Fruit fly (Drosophila melanogaster): ENCODE results near the gene eIF5B.

eIF5B gene

dm6 chr3L:3394854-3395723 lies 65.7 kb downstream of the eIF5B start (continued):
- peak; percentile 47 for TF ChIP-seq CG10274 (GFP tag; optimal IDR thresholded peaks at IDR 0.05)
- peak; percentile 85 for TF ChIP-seq CG7786 (GFP tag; optimal IDR thresholded peaks at IDR 0.05)
- peak; percentile 40 for TF ChIP-seq lab (GFP tag; optimal IDR thresholded peaks at IDR 0.05)
- 0 out of 2 replicates have a peak, but pooled peaks have one; percentile 40 for TF ChIP-seq Doc2 (GFP tag; IDR thresholded peaks at IDR 0.05)
- TF ChIP-seq D19A (tag; optimal IDR thresholded peaks at IDR 0.05) = peak; percentile 78
- TF ChIP-seq odd (GFP tag; optimal IDR thresholded peaks at IDR 0.05) = peak; percentile 76
- TF ChIP-seq Sry-δ (GFP tag; optimal IDR thresholded peaks at IDR 0.05) = peak; percentile 56
- TF ChIP-seq CG4617 (GFP tag; optimal IDR thresholded peaks at IDR 0.05; ENCODE audit: borderline replicate concordance) = peak; percentile 88
- peak; percentile 82; the same call in 2 of the 3 replicates for TF ChIP-seq gce (GFP tag; IDR thresholded peaks at IDR 0.05)
- TF ChIP-seq sens (GFP tag) = peak; percentile 99
- peak; percentile 64 for TF ChIP-seq CG2199 (GFP tag; IDR thresholded peaks at IDR 0.05)
- peak; percentile 76 for TF ChIP-seq crc (GFP tag; optimal IDR thresholded peaks at IDR 0.05)
- TF ChIP-seq CG10321 (GFP tag; IDR thresholded peaks at IDR 0.05) = peak; percentile 23; the same call in 1 of the 2 replicates
- TF ChIP-seq Nf-YB (GFP tag; optimal IDR thresholded peaks at IDR 0.05) = peak; percentile 77
- TF ChIP-seq dmrt99B (tag; optimal IDR thresholded peaks at IDR 0.05) = peak; percentile 85

DNA sequence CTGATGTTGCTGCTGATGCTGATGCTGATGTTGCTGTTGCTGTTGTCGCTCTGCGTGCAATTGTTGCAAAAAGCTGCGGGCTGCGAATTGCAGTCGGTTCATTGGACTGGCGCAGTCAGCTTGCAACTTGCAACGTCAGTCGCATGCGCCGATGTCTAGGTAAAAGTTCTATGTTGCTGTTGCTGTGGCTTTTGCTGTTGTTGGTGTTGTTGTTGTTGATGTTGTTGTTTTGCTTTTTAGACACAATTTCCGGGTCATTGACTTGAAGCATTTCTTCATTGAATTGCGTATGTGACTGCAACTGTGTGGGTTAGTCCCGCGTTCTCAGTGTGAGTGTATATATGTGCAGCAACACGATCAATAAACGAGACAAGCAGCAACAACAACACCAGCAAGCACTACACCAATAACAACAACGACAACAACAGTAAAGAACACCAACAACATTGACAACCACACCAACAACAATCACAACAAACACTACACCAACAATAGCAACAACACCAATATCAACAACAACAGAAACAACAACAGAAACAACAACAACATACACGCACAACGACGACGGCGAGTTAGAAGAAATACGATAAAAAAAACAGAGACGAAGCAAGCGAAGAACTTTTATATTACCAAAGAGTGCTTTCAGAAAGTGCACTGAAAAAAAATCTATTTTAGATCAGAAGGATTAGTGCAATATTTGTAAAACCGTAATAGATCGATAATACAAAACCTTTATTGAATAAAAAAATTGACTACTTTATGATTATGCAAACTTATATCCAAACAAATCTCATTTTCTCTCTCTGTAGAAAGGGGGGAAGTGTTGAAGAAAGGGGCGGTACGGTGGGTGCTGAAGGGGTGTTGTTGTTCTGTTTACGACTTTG lies 66.6 kb downstream of the eIF5B start:
- peak; percentile 92 for TF ChIP-seq ken (GFP tag; IDR thresholded peaks at IDR 0.05)
- peak; percentile 49 for TF ChIP-seq ro (GFP tag; IDR thresholded peaks at IDR 0.05)
- no peak for TF ChIP-seq CG15073 (GFP tag; optimal IDR thresholded peaks at IDR 0.05)
- peak; percentile 38 for TF ChIP-seq CG7372 (GFP tag; IDR thresholded peaks at IDR 0.05)
- no peak for TF ChIP-seq CG9727 (GFP tag; optimal IDR thresholded peaks at IDR 0.05)
- TF ChIP-seq CG1603 (tag; optimal IDR thresholded peaks at IDR 0.05) = peak; percentile 8
- peak; percentile 58 for TF ChIP-seq dm (GFP tag; optimal IDR thresholded peaks at IDR 0.05)
- peak; percentile 90 for TF ChIP-seq CoRest (tag; optimal IDR thresholded peaks at IDR 0.05)
- TF ChIP-seq ind (GFP tag; optimal IDR thresholded peaks at IDR 0.05) = peak; percentile 68
- TF ChIP-seq Atf3 (GFP tag; optimal IDR thresholded peaks at IDR 0.05) = no peak
- TF ChIP-seq CG32767 (GFP tag; IDR thresholded peaks at IDR 0.05) = no peak
- TF ChIP-seq Oaz (GFP tag; IDR thresholded peaks at IDR 0.05) = peak; percentile 47; the same call in 1 of the 2 replicates
- TF ChIP-seq insv (GFP tag; optimal IDR thresholded peaks at IDR 0.05) = no peak
- peak; percentile 62 for TF ChIP-seq Ets65A (GFP tag)
- TF ChIP-seq gce (GFP tag; IDR thresholded peaks at IDR 0.05) = peak; percentile 86
- peak; percentile 17 for TF ChIP-seq HmgZ (tag; optimal IDR thresholded peaks at IDR 0.05)
- no peak for TF ChIP-seq Mad (GFP tag; optimal IDR thresholded peaks at IDR 0.05)
- TF ChIP-seq trem (tag; optimal IDR thresholded peaks at IDR 0.05) = peak; percentile 78
- TF ChIP-seq Doc3 (GFP tag; IDR thresholded peaks at IDR 0.05; ENCODE audit: partially characterized antibody) = no peak
- TF ChIP-seq Side (GFP tag; optimal IDR thresholded peaks at IDR 0.05) = peak; percentile 85
- TF ChIP-seq Aef1 (GFP tag; IDR thresholded peaks at IDR 0.05) = peak; percentile 73; the same call in 2 of the 3 replicates
- TF ChIP-seq Tbp (GFP tag; optimal IDR thresholded peaks at IDR 0.05) = no peak
- peak; percentile 61 for TF ChIP-seq CG5180 (GFP tag; optimal IDR thresholded peaks at IDR 0.05)
- TF ChIP-seq CG7271 (tag; optimal IDR thresholded peaks at IDR 0.05) = no peak
- TF ChIP-seq ci (GFP tag; IDR thresholded peaks at IDR 0.05) = peak; percentile 82
- TF ChIP-seq Fer1 (GFP tag; optimal IDR thresholded peaks at IDR 0.05) = peak; percentile 16
- TF ChIP-seq CG6175 (GFP tag; IDR thresholded peaks at IDR 0.05) = peak; percentile 5; the same call in 1 of the 3 replicates
- TF ChIP-seq CG2875 (GFP tag; optimal IDR thresholded peaks at IDR 0.05) = no peak
- TF ChIP-seq otp (GFP tag; IDR thresholded peaks at IDR 0.05) = peak; percentile 87
- peak; percentile 47 for TF ChIP-seq kah (GFP tag; optimal IDR thresholded peaks at IDR 0.05)
- TF ChIP-seq hth (optimal IDR thresholded peaks at IDR 0.05) = no peak
- TF ChIP-seq z (GFP tag; IDR thresholded peaks at IDR 0.05) = peak; percentile 4; the same call in 1 of the 3 replicates
- TF ChIP-seq repo (GFP tag; optimal IDR thresholded peaks at IDR 0.05) = no peak
